Worm (Caenorhabditis elegans) whole organism, early embryonic: ENCODE results near the gene C34D4.10.
A peak's percentile ranks its signal among the peaks of the same experiment; 100 is the strongest.

Experiments
- B0310.2 ChIP-seq: sonication (generic microtip); optimal IDR thresholded peaks from 2 replicates; lab custom pipeline; 2016; ENCODE audit warnings: mild to moderate bottlenecking, missing genetic modification characterization, missing compliant biosample characterization
- F13C5.2 ChIP-seq: sonication (generic microtip); optimal IDR thresholded peaks from 2 replicates; lab custom pipeline; 2017; ENCODE audit warnings: mild to moderate bottlenecking, missing genetic modification characterization, inconsistent platforms, missing compliant biosample characterization
- aly-1 ChIP-seq: sonication (generic microtip); optimal IDR thresholded peaks from 2 replicates; lab custom pipeline; 2016; ENCODE audit warnings: missing genetic modification characterization, missing compliant biosample characterization
- ama-1 ChIP-seq: fragments of 150-350 bp; optimal IDR thresholded peaks from 2 replicates; lab custom pipeline; 2014
- ceh-13 ChIP-seq: fragments of 200-800 bp; sonication (Bioruptor generic); optimal IDR thresholded peaks from 2 replicates; lab custom pipeline; 2018; ENCODE audit warnings: mild to moderate bottlenecking, missing genetic modification characterization, missing compliant biosample characterization
- ceh-36 ChIP-seq: sonication (generic microtip); optimal IDR thresholded peaks from 2 replicates; lab custom pipeline; 2016; ENCODE audit warnings: missing genetic modification characterization, inconsistent platforms, missing compliant biosample characterization
- ets-7 ChIP-seq: sonication (generic microtip); optimal IDR thresholded peaks from 2 replicates; lab custom pipeline; 2016; ENCODE audit warnings: missing genotype, missing genetic modification characterization, missing compliant biosample characterization
- flt-1 ChIP-seq: fragments of 200-800 bp; sonication (Bioruptor generic); IDR thresholded peaks from 2 replicates; pipeline ENCODE4 v1.3.6; 2022; ENCODE audit warnings: missing genetic modification characterization, missing compliant biosample characterization
- hmbx-1 ChIP-seq: sonication (generic microtip); optimal IDR thresholded peaks from 2 replicates; lab custom pipeline; 2016; ENCODE audit warnings: mild to moderate bottlenecking, missing genetic modification characterization, missing compliant biosample characterization
- hmg-4 ChIP-seq: fragments of 200-800 bp; sonication (Bioruptor generic); optimal IDR thresholded peaks from 2 replicates; lab custom pipeline; 2018; ENCODE audit warnings: mild to moderate bottlenecking, missing genetic modification characterization, missing compliant biosample characterization
- hnd-1 ChIP-seq: sonication (generic microtip); optimal IDR thresholded peaks from 2 replicates; lab custom pipeline; 2016; ENCODE audit warnings: missing genetic modification characterization, missing compliant biosample characterization
- pes-1 ChIP-seq: fragments of 200-800 bp; sonication (Bioruptor generic); IDR thresholded peaks from 2 replicates; pipeline ENCODE4 v1.3.6; 2022; ENCODE audit warnings: missing genetic modification reagents, missing genetic modification characterization, missing compliant biosample characterization
- scrt-1 ChIP-seq: fragments of 200-800 bp; sonication (Bioruptor generic); IDR thresholded peaks from 2 replicates; pipeline ENCODE4 v1.3.6; 2022; ENCODE audit warnings: missing genetic modification characterization, missing compliant biosample characterization
- sea-1 ChIP-seq: fragments of 200-800 bp; sonication (Bioruptor generic); conservative IDR thresholded peaks from 2 replicates; pipeline ENCODE4 v1.3.6; 2022; ENCODE audit warnings: missing genetic modification characterization, missing compliant biosample characterization
- tbx-11 ChIP-seq: fragments of 200-800 bp; sonication (Bioruptor generic); IDR thresholded peaks from 2 replicates; pipeline ENCODE4 v1.3.6; 2022; ENCODE audit warnings: missing genetic modification characterization, missing compliant biosample characterization
- tbx-37 ChIP-seq: fragments of 200-800 bp; sonication (Bioruptor generic); conservative IDR thresholded peaks from 2 replicates; pipeline ENCODE4 v1.3.6; 2022; ENCODE audit warnings: missing genetic modification reagents, missing genetic modification characterization, missing compliant biosample characterization
- tra-4 ChIP-seq: sonication (generic microtip); optimal IDR thresholded peaks from 2 replicates; lab custom pipeline; 2017; ENCODE audit warnings: missing genetic modification characterization, missing compliant biosample characterization

C34D4.10 gene

DNA sequence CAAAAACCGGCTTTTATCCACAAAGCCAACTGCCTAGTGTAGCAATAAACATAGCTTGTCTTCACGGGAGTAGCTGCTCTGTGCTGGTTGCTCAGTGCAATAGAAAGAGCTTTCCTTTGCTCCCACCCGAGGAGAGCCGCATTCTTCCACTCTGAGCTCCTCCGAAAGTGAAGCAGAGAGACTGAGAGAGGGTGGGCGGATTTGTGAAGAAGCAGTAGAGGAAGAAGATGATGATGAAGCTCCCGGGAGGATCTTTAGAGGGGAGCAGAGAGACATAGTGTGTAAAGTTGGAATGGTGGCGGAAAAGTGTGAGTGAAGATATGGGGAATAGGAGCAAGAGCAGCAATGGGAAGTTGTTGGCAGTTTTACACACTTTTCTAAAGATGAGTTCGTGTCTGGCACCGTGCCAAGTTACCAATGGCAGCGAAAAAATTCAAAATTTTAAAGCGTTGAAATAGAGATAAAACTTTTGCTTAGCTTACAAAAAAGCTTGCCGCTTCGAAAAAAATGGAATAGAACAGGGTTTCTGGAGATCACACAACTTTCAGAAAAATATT is 22.6 kb downstream of the C34D4.10 start, which contains the start of gene ZC477.4:
Gene ZC477.4, minus strand, starts transcription at position 276 of the 557 bp plus-strand sequence.
- TF ChIP-seq hmg-4 (GFP tag; lab: Kevin White, UChicago) = peak; percentile 21
- TF ChIP-seq ceh-13 (GFP tag; lab: Kevin White, UChicago) = no peak

DNA sequence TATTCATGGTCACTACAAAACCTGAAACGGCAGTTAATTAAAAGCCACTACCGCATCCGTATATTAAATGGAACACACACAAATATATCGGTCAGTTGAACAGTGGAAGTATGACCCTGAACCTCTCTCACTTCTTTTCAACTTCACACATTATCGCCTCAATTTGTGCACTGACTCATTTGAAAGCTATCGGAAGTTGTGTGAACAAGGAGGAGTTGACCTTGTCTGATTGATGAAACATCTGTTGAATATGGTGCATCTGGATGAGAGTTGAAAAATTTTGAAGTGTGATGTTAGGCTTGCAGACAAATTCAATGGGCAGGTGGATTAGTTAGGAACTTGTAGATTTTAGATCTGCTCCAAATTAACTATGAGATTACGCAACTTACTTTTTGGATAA is 23.8 kb downstream of the C34D4.10 start:
- TF ChIP-seq ama-1 (no peak), tra-4 (no peak), tbx-11 (no peak), hmbx-1 (tag; lab: Kevin White, UChicago) (no peak), scrt-1 (no peak), ceh-13 (GFP tag; lab: Kevin White, UChicago) (no peak), hnd-1 (tag; lab: Kevin White, UChicago) (no peak), ceh-36 (tag; lab: Kevin White, UChicago) (no peak), B0310.2 (no peak), ets-7 (tag; lab: Kevin White, UChicago) (no peak), F13C5.2 (tag; lab: Kevin White, UChicago) (no peak), tbx-37 (GFP tag; lab: Robert Waterston, UW) (no peak), sea-1 (no peak), pes-1 (GFP tag; lab: Robert Waterston, UW) (no peak), aly-1 (tag; lab: Kevin White, UChicago) (no peak)

- TF ChIP-seq sea-1 = no peak
- no peak for TF ChIP-seq hnd-1 (tag; lab: Kevin White, UChicago)
- TF ChIP-seq F13C5.2 (tag; lab: Kevin White, UChicago) = no peak
- TF ChIP-seq flt-1 (GFP tag; lab: Robert Waterston, UW) = no peak
Observed at ce11 chrIV:7096097-7096496, 25.1 kb downstream of the C34D4.10 start.

DNA sequence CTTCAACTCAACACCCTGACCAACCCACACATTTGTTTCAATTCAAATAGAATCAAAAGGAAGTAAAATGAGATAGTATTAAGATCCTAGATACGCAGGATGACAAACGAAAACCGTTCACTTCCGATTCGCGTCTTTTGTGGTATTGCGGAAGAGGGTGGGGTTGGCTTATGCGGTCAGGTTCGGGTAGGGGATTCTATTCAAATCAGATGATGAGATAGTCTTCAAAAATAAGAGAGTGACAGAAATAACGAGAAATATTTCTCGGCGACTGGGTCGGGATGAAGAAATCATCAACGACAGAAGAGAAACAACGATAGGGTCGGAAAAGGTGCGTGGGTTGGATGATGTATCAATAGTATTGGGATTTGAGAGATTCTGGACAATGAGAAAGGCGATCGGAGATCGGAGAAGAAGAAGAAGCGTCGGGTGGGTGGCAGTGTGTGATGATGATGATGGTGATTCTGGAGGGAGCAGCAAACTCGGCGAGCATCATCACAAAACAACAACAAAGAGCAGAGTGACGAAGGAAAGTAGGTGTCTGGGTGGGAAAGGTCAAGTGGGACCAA is 25.7 kb downstream of the C34D4.10 start:
- TF ChIP-seq ceh-36 (tag; lab: Kevin White, UChicago) (no peak), pes-1 (GFP tag; lab: Robert Waterston, UW) (no peak), ama-1 (no peak), scrt-1 (no peak), tbx-11 (no peak), B0310.2 (no peak), tbx-37 (GFP tag; lab: Robert Waterston, UW) (no peak), hmg-4 (GFP tag; lab: Kevin White, UChicago) (no peak), F13C5.2 (tag; lab: Kevin White, UChicago) (no peak), hmbx-1 (tag; lab: Kevin White, UChicago) (no peak), sea-1 (no peak), hnd-1 (tag; lab: Kevin White, UChicago) (no peak)

DNA sequence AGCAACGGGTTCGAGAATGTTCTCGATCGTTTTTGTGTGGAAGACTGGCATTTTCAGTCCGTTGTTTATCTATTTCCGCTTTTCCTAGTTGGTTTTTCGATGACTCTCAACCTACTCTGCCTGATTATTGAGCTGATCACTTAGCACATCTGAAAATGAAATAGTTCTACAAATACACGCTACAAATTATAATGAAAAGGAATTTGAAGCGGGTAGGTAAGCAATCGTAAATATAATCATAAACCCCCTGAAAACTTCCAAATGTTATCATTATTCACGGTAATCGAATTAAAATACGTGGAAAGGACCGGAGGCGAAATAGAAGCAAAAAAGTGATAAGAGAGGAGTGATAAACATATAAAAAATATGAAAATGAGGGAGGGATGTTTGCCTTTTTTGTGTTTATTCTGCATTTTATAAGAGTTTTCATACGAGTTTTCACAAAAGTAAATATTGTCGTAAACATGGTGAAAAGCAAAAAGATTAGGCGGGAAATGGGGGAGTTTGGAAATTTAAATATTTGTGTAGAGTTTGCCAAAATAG is 26.9 kb downstream of the C34D4.10 start, which contains the start of gene deb-1:
Gene deb-1, minus strand, starts transcription at position 51 of the 543 bp plus-strand sequence.
- no peak for TF ChIP-seq B0310.2
- TF ChIP-seq pes-1 (GFP tag; lab: Robert Waterston, UW) = no peak
- no peak for TF ChIP-seq F13C5.2 (tag; lab: Kevin White, UChicago)
- TF ChIP-seq hmg-4 (GFP tag; lab: Kevin White, UChicago) = no peak
- no peak for TF ChIP-seq scrt-1
- no peak for TF ChIP-seq flt-1 (GFP tag; lab: Robert Waterston, UW)
- no peak for TF ChIP-seq ceh-36 (tag; lab: Kevin White, UChicago)
- TF ChIP-seq tbx-11 = no peak
- no peak for TF ChIP-seq tra-4
- no peak for TF ChIP-seq hnd-1 (tag; lab: Kevin White, UChicago)
- no peak for TF ChIP-seq tbx-37 (GFP tag; lab: Robert Waterston, UW)
- no peak for TF ChIP-seq ama-1
- TF ChIP-seq ets-7 (tag; lab: Kevin White, UChicago) = no peak
- TF ChIP-seq ceh-13 (GFP tag; lab: Kevin White, UChicago) = no peak
- no peak for TF ChIP-seq hmbx-1 (tag; lab: Kevin White, UChicago)
- no peak for TF ChIP-seq sea-1
- no peak for TF ChIP-seq aly-1 (tag; lab: Kevin White, UChicago)

- TF ChIP-seq sea-1 (no peak), flt-1 (GFP tag; lab: Robert Waterston, UW) (no peak), tbx-37 (GFP tag; lab: Robert Waterston, UW) (peak; percentile 36; the same call in 1 of the 2 replicates), F13C5.2 (tag; lab: Kevin White, UChicago) (peak; percentile 86), hmbx-1 (tag; lab: Kevin White, UChicago) (peak; percentile 14), hmg-4 (GFP tag; lab: Kevin White, UChicago) (peak; percentile 38)
Observed at ce11 chrIV:7084632-7085160, 36.5 kb downstream of the C34D4.10 start, which contains the start of gene rps-4. rps-4 (minus strand) TSS chrIV:7084682.

- no peak for TF ChIP-seq tbx-37 (GFP tag; lab: Robert Waterston, UW)
- TF ChIP-seq ets-7 (tag; lab: Kevin White, UChicago) = no peak
- TF ChIP-seq hmbx-1 (tag; lab: Kevin White, UChicago) = no peak
- no peak for TF ChIP-seq F13C5.2 (tag; lab: Kevin White, UChicago)
- TF ChIP-seq ceh-13 (GFP tag; lab: Kevin White, UChicago) = no peak
- no peak for TF ChIP-seq ceh-36 (tag; lab: Kevin White, UChicago)
- TF ChIP-seq flt-1 (GFP tag; lab: Robert Waterston, UW) = no peak
- no peak for TF ChIP-seq sea-1
- no peak for TF ChIP-seq scrt-1
- TF ChIP-seq aly-1 (tag; lab: Kevin White, UChicago) = no peak
- no peak for TF ChIP-seq tbx-11
- no peak for TF ChIP-seq tra-4
- TF ChIP-seq ama-1 = no peak
Observed at ce11 chrIV:7083976-7084375, 37.2 kb downstream of the C34D4.10 start.
